Worm (Caenorhabditis elegans) whole organism, late embryonic: ENCODE measurements around the gene T13F3.4.

Source experiments
- ahr-1 ChIP-seq: sonication (generic microtip); optimal IDR thresholded peaks from 2 replicates; lab custom pipeline; 2016; ENCODE audit warnings: missing genetic modification characterization, missing compliant biosample characterization
- ceh-14 ChIP-seq: sonication (generic microtip); optimal IDR thresholded peaks from 2 replicates; lab custom pipeline; 2016; ENCODE audit warnings: missing genotype, missing genetic modification characterization, missing compliant biosample characterization
- dve-1 ChIP-seq: sonication (generic microtip); optimal IDR thresholded peaks from 2 replicates; lab custom pipeline; 2017; ENCODE audit warnings: antibody characterized with exemption, mild to moderate bottlenecking, missing genetic modification characterization, missing compliant biosample characterization
- fkh-6 ChIP-seq: sonication (generic microtip); optimal IDR thresholded peaks from 2 replicates; lab custom pipeline; 2016; ENCODE audit warnings: missing genetic modification characterization, missing compliant biosample characterization
- hlh-13 ChIP-seq: fragments of 200-800 bp; sonication (Bioruptor generic); optimal IDR thresholded peaks from 2 replicates; lab custom pipeline; 2018; ENCODE audit warnings: mild to moderate bottlenecking, missing genetic modification characterization, missing compliant biosample characterization
- lim-6 ChIP-seq: sonication (generic microtip); optimal IDR thresholded peaks from 2 replicates; lab custom pipeline; 2016; ENCODE audit warnings: missing genetic modification characterization, missing compliant biosample characterization
- nhr-11 ChIP-seq: fragments of 150-350 bp; optimal IDR thresholded peaks from 2 replicates; lab custom pipeline; 2014; ENCODE audit warnings: missing biosample characterization, missing genetic modification characterization
- odd-2 ChIP-seq: sonication (generic microtip); optimal IDR thresholded peaks from 2 replicates; lab custom pipeline; 2017; ENCODE audit warnings: antibody characterized with exemption, mild to moderate bottlenecking, missing genetic modification characterization, missing compliant biosample characterization
- pha-2 ChIP-seq: sonication (generic microtip); optimal IDR thresholded peaks from 2 replicates; lab custom pipeline; 2017; ENCODE audit warnings: mild to moderate bottlenecking, missing genetic modification characterization, missing compliant biosample characterization
- pha-4 ChIP-seq: fragments of 150-350 bp; optimal IDR thresholded peaks from 2 replicates; lab custom pipeline; 2018; ENCODE audit warnings: missing biosample characterization, missing genetic modification reagents, missing genetic modification characterization
- pros-1 ChIP-seq: fragments of 150-350 bp; optimal IDR thresholded peaks from 2 replicates; lab custom pipeline; 2014; ENCODE audit warnings: missing biosample characterization, missing genetic modification reagents, missing genetic modification characterization
- tbx-2 ChIP-seq: sonication (generic microtip); optimal IDR thresholded peaks from 2 replicates; lab custom pipeline; 2016; ENCODE audit warnings: missing genetic modification characterization, missing compliant biosample characterization
- ttx-3 ChIP-seq: sonication (generic microtip); optimal IDR thresholded peaks from 2 replicates; lab custom pipeline; 2016; ENCODE audit warnings: missing genetic modification reagents, missing genetic modification characterization, missing compliant biosample characterization
- unc-3 ChIP-seq, 2 experiments: fragments of 200-800 bp in 1 of 2; sonication (Bioruptor generic) in 1 of 2; sonication (generic microtip) in 1 of 2; conservative IDR thresholded peaks in 1 of 2; optimal IDR thresholded peaks in 1 of 2; 2 replicates each; pipeline versions ENCODE4 v1.3.6 to Lab custom; 2016 to 2022; ENCODE audit warnings: missing compliant biosample characterization in 2 of 2, missing genetic modification characterization in 2 of 2, missing genetic modification reagents in 1 of 2

T13F3.4 gene

DNA sequence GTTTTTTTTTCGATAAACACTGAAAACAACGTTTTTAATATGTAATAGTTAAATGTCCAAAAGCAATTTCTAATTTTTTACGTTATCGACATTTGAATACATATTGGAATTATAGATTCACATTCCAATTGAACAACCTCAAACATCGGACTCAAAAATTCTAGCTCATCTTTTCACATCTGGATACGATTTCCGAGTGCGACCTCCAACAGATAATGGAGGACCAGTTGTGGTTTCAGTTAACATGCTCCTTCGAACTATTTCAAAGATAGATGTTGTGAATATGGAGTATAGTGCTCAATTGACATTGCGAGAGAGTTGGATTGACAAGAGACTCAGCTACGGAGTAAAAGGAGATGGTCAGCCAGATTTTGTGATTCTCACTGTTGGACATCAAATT is 46.4 kb downstream of the T13F3.4 start:
- TF ChIP-seq hlh-13 (GFP tag; lab: Kevin White, UChicago): no peak
- TF ChIP-seq ceh-14: no peak
- no peak for TF ChIP-seq odd-2 (tag; lab: Kevin White, UChicago)
- TF ChIP-seq ttx-3 (tag; lab: Kevin White, UChicago): no peak
- no peak for TF ChIP-seq tbx-2 (tag; lab: Kevin White, UChicago)
- TF ChIP-seq nhr-11 (tag; lab: Kevin White, UChicago): no peak
- no peak for TF ChIP-seq pha-4 (tag; lab: Kevin White, UChicago)
- no peak for TF ChIP-seq ahr-1
- no peak for TF ChIP-seq dve-1 (tag; lab: Kevin White, UChicago)
- no peak for TF ChIP-seq lim-6 (tag; lab: Kevin White, UChicago)

DNA sequence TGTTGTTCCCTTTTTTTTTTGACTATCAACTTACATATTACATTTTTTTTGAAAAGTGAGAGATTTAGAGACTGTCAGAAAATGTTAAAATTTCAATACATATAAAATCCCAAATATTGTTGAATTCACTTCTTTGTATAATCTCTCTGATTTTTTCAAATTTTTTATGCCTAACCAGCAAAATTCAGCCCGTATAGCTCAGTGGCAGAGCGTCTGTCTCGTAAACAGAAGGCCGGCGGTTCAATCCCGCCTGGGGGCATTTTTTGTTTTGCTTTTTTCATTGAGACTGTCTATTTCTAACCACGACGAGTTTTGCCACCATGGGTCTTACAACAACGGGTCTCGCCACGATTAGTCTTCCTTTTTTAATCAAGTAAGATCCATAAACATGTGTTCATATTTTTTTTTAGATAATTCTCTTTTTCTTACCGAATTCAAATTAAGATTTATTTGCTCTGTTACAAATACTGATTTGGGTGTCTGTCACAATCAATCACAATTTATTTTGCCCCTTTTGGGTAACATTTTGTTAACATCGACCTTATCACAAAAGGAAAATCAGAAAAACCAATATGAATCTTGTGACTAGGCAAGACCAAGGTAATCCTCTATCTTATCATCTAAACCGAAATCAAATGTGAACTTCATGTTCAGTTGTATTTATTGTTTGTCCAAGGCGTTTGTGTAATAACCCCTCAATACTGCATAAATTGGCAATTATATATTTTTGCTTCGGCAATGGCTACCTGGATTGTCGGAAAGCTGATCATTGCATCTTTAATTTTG is 47.2 kb downstream of the T13F3.4 start, which contains the start of gene glc-1:
Gene glc-1, plus strand, starts transcription at position 663 of the 786 bp plus-strand sequence.
- TF ChIP-seq pha-2 (tag; lab: Kevin White, UChicago) (no peak), pros-1 (tag; lab: Kevin White, UChicago) (no peak), hlh-13 (GFP tag; lab: Kevin White, UChicago) (no peak)

DNA sequence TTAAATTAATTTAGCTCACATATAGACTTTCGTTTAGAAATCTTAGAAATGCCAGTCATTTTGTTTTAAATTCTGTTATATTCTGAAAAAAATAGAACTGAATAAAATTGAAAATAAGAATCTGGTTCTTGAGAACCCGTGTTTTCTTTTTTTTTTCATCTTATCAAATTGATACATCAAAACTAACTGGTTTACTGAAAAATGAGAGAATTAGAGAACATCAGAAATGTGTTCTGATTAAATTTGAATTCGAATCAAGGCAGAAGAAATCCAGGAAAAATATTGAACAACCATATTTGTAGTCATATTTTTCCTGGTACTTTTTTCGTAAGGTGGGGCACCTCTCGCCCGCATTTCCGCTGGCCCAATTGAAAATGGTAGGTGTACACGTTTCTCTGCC is 47.9 kb downstream of the T13F3.4 start, which contains the start of gene F11A5.15:
Gene F11A5.15, minus strand, starts transcription at position 101 of the 400 bp plus-strand sequence.
- TF ChIP-seq unc-3 (GFP tag; conservative IDR thresholded peaks at IDR 0.05; lab: Robert Waterston, UW): no peak
- TF ChIP-seq unc-3 (tag; optimal IDR thresholded peaks at IDR 0.05; lab: Kevin White, UChicago): no peak
- no peak for TF ChIP-seq fkh-6 (tag; lab: Kevin White, UChicago)
- TF ChIP-seq, all 69 proteins: peak for 0
